Fruit fly (Drosophila melanogaster): ENCODE results near the gene CG10713.

dm6 chr3L:13425571-13425970 is 9.5 kb downstream of the CG10713 start, which contains the start of gene CG14106:
- TF ChIP-seq CG8478 (optimal IDR thresholded peaks at IDR 0.05): no peak
- TF ChIP-seq CTCF (optimal IDR thresholded peaks at IDR 0.05): no peak

Measured in S2 (cell line).